Worm (Caenorhabditis elegans) whole organism, L4 larva: ENCODE data around the gene hum-4.

Source experiments
- D1046.2 ChIP-seq: fragments of 200-800 bp; sonication (Bioruptor generic); IDR thresholded peaks from 2 replicates; pipeline ENCODE4 v1.3.6; 2022; ENCODE audit warnings: missing genetic modification characterization, missing compliant biosample characterization
- F26F4.8 ChIP-seq: fragments of 200-800 bp; sonication (Bioruptor generic); conservative IDR thresholded peaks from 2 replicates; pipeline ENCODE4 v1.3.6; 2022; ENCODE audit warnings: missing genetic modification characterization, missing compliant biosample characterization
- T26A8.4 ChIP-seq: fragments of 200-800 bp; sonication (Bioruptor generic); IDR thresholded peaks from 2 replicates; pipeline ENCODE4 v1.3.6; 2022; ENCODE audit warnings: missing genetic modification characterization, missing compliant biosample characterization
- Y75B8A.6 ChIP-seq: fragments of 200-800 bp; sonication (Bioruptor generic); IDR thresholded peaks from 2 replicates; pipeline ENCODE4 v1.3.6; 2022; ENCODE audit warnings: missing genetic modification reagents, missing genetic modification characterization, missing compliant biosample characterization
- attf-4 ChIP-seq: sonication (generic microtip); optimal IDR thresholded peaks from 3 replicates; lab custom pipeline; 2017; ENCODE audit warnings: missing biosample characterization, missing genetic modification characterization
- ceh-20 ChIP-seq: fragments of 200-800 bp; sonication (Bioruptor generic); IDR thresholded peaks from 2 replicates; pipeline ENCODE4 v1.3.6; 2022; ENCODE audit warnings: missing genetic modification reagents, missing genetic modification characterization, missing compliant biosample characterization
- ceh-32 ChIP-seq: sonication (generic microtip); optimal IDR thresholded peaks from 2 replicates; lab custom pipeline; 2016; ENCODE audit warnings: mild to moderate bottlenecking, missing genetic modification characterization, missing compliant biosample characterization; ENCODE audit not compliant: poor library complexity
- egl-43 ChIP-seq: fragments of 200-800 bp; sonication (Bioruptor generic); IDR thresholded peaks from 2 replicates; pipeline ENCODE4 v1.3.6; 2022; ENCODE audit warnings: missing genetic modification reagents, missing genetic modification characterization, missing compliant biosample characterization
- hlh-30 ChIP-seq: sonication (generic microtip); optimal IDR thresholded peaks from 2 replicates; lab custom pipeline; 2017; ENCODE audit warnings: antibody characterized with exemption, mild to moderate bottlenecking, missing genetic modification characterization, missing compliant biosample characterization; ENCODE audit not compliant: insufficient read depth
- lin-38 ChIP-seq: fragments of 200-800 bp; sonication (Bioruptor generic); IDR thresholded peaks from 2 replicates; pipeline ENCODE4 v1.3.6; 2022; ENCODE audit warnings: missing genetic modification reagents, missing genetic modification characterization, missing compliant biosample characterization
- mdt-29 ChIP-seq: fragments of 200-800 bp; sonication (Bioruptor generic); IDR thresholded peaks from 2 replicates; pipeline ENCODE4 v1.3.6; 2022; ENCODE audit warnings: missing genetic modification reagents, missing genetic modification characterization, missing compliant biosample characterization
- nhr-111 ChIP-seq: fragments of 200-800 bp; sonication (Bioruptor generic); optimal IDR thresholded peaks from 2 replicates; lab custom pipeline; 2018; ENCODE audit warnings: mild to moderate bottlenecking, missing genetic modification characterization, missing compliant biosample characterization
- saeg-2 ChIP-seq: fragments of 200-800 bp; sonication (Bioruptor generic); IDR thresholded peaks from 2 replicates; pipeline ENCODE4 v1.3.6; 2022; ENCODE audit warnings: missing genetic modification reagents, missing genetic modification characterization, missing compliant biosample characterization
- snpc-1.2 ChIP-seq: fragments of 200-800 bp; sonication (Bioruptor generic); IDR thresholded peaks from 2 replicates; pipeline ENCODE4 v1.3.6; 2022; ENCODE audit warnings: missing genetic modification reagents, missing genetic modification characterization, missing compliant biosample characterization
- snpc-4 ChIP-seq: fragments of 150-350 bp; optimal IDR thresholded peaks from 2 replicates; lab custom pipeline; 2014; ENCODE audit warnings: missing biosample characterization, missing genetic modification characterization
- spr-1 ChIP-seq: sonication (generic microtip); optimal IDR thresholded peaks from 2 replicates; lab custom pipeline; 2016; ENCODE audit warnings: mild to moderate bottlenecking, missing genetic modification characterization, missing compliant biosample characterization
- unc-62 ChIP-seq, 3 experiments: fragments of 150-350 bp in 1 of 3; sonication (generic microtip); optimal IDR thresholded peaks in 2 of 3; peaks in 1 of 3; 1 replicate in 1 of 3; 2 replicates in 2 of 3; lab custom pipeline; 2014 to 2017; ENCODE audit warnings: missing biosample characterization in 3 of 3, missing genetic modification characterization in 3 of 3, missing genetic modification reagents in 3 of 3, missing genotype in 1 of 3
- zag-1 ChIP-seq: fragments of 150-350 bp; optimal IDR thresholded peaks from 2 replicates; lab custom pipeline; 2014; ENCODE audit warnings: missing biosample characterization, missing genetic modification characterization
- ztf-11 ChIP-seq: fragments of 150-350 bp; optimal IDR thresholded peaks from 2 replicates; lab custom pipeline; 2014; ENCODE audit warnings: missing biosample characterization, missing genetic modification characterization

Gene hum-4

DNA sequence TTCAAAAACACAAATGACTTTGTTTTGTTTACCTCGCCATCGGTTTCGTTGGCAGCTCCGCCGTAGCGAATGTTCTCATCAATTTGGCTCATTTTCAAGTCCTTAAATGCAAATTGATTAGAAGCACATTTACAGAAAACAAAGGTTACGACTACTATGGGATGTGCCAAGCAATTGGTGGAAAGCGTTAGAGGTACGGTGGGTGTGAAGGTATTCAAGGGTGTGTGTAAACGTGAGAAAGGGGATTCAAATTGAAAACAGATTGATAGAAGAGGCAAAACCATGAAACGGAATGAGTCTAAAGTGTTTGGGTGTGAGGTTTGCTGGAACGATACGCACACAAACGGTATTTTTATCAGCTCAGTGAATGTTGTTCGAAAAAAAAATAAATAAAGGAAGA lies 56.0 kb downstream of the hum-4 start, which contains the start of gene tni-1:
Gene tni-1 (minus strand): TSS at position 101 of the 400 bp plus-strand sequence.
- TF ChIP-seq F26F4.8 (GFP tag; lab: Robert Waterston, UW): no peak
- no peak for TF ChIP-seq zag-1 (tag; lab: Kevin White, UChicago)
- no peak for TF ChIP-seq ceh-32 (tag; lab: Kevin White, UChicago)
- TF ChIP-seq snpc-1.2: no peak
- no peak for TF ChIP-seq ztf-11 (tag; lab: Kevin White, UChicago)
- TF ChIP-seq saeg-2: no peak
- TF ChIP-seq unc-62 (GFP tag; optimal IDR thresholded peaks at IDR 0.05 in 1 of 2; lab: Kevin White, UChicago): peak in 1 of 2 experiments; percentile 19
- TF ChIP-seq unc-62 (tag; optimal IDR thresholded peaks at IDR 0.05; lab: Kevin White, UChicago): no peak

DNA sequence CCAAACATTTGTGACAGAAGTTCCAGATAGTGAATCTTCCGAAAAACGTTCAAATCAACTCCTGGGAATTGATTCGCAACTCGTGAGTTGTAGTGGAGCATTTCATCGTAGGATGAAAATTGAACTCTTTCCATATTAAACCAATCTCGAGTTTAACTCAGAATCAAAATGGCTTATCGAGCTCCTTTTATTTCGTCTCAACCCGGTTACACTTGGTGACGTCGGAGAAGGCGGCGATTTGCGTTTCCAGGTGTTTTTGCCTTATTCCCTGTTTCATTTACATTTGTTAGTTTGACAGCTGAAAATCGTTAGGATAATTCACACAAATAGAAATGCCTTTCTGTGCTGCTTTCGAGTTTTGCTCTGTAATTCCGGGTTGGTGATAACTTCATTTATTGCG lies 57.9 kb downstream of the hum-4 start, which contains the start of gene F42E11.3:
Gene F42E11.3 (minus strand): TSS at position 101 of the 400 bp plus-strand sequence.
- TF ChIP-seq mdt-29 (GFP tag; lab: Robert Waterston, UW) (no peak), T26A8.4 (no peak), lin-38 (GFP tag; lab: Robert Waterston, UW) (no peak), spr-1 (tag; lab: Kevin White, UChicago) (no peak), attf-4 (tag; lab: Kevin White, UChicago) (no peak), egl-43 (GFP tag; lab: Robert Waterston, UW) (no peak), D1046.2 (GFP tag; lab: Robert Waterston, UW) (no peak), snpc-4 (no peak), ceh-20 (GFP tag; lab: Robert Waterston, UW) (no peak), nhr-111 (no peak), Y75B8A.6 (GFP tag; lab: Robert Waterston, UW) (no peak), hlh-30 (tag; lab: Kevin White, UChicago) (no peak)
